Fruit fly (Drosophila melanogaster) whole organism, embryonic: ENCODE results near the gene Sem1.
A peak's percentile ranks its signal among the peaks of the same experiment; 100 is the strongest.

Experiments
- Abd-B ChIP-seq: fragments of 200-800 bp; sonication (Bioruptor generic); optimal IDR thresholded peaks from 2 replicates; lab custom pipeline; 2018; ENCODE audit warnings: missing biosample characterization, mild to moderate bottlenecking, missing genetic modification characterization, moderate library complexity
- Aef1 ChIP-seq: fragments of 200-800 bp; sonication (Bioruptor generic); IDR thresholded peaks from 3 replicates; pipeline ENCODE4 v1.3.6; 2022; ENCODE audit warnings: missing biosample characterization, missing genetic modification characterization
- Blimp-1 ChIP-seq: fragments of 200-800 bp; sonication (Bioruptor generic); optimal IDR thresholded peaks from 3 replicates; lab custom pipeline; 2018; ENCODE audit warnings: missing biosample characterization, missing genetic modification characterization, mild to moderate bottlenecking, moderate library complexity, missing genetic modification reagents
- CG11247 ChIP-seq: fragments of 200-800 bp; sonication (Bioruptor generic); IDR thresholded peaks from 2 replicates; pipeline ENCODE4 v1.3.6; 2022; ENCODE audit warnings: missing biosample characterization, missing genetic modification characterization
- CG11560 ChIP-seq: fragments of 200-800 bp; sonication (Bioruptor generic); IDR thresholded peaks from 3 replicates; pipeline ENCODE4 v1.3.6; 2022; ENCODE audit warnings: missing biosample characterization, missing genetic modification characterization
- CG12071 ChIP-seq: fragments of 200-800 bp; sonication (Bioruptor generic); optimal IDR thresholded peaks from 3 replicates; lab custom pipeline; 2018; ENCODE audit warnings: missing biosample characterization, mild to moderate bottlenecking, missing genetic modification characterization
- CG12219 ChIP-seq: fragments of 200-800 bp; sonication (Bioruptor generic); optimal IDR thresholded peaks from 3 replicates; lab custom pipeline; 2018; ENCODE audit warnings: missing biosample characterization, mild to moderate bottlenecking, missing genetic modification characterization
- CG13775 ChIP-seq: fragments of 200-800 bp; sonication (Bioruptor generic); optimal IDR thresholded peaks from 3 replicates; lab custom pipeline; 2017; ENCODE audit warnings: missing biosample characterization, mild to moderate bottlenecking, missing genetic modification characterization
- CG13894 ChIP-seq: fragments of 200-800 bp; sonication (Bioruptor generic); optimal IDR thresholded peaks from 3 replicates; lab custom pipeline; 2018; ENCODE audit warnings: missing biosample characterization, mild to moderate bottlenecking, missing genetic modification characterization, moderate library complexity
- CG14965 ChIP-seq: fragments of 200-800 bp; sonication (Bioruptor generic); optimal IDR thresholded peaks from 2 replicates; lab custom pipeline; 2016; ENCODE audit warnings: missing biosample characterization, missing genetic modification characterization, borderline replicate concordance
- CG2678 ChIP-seq: fragments of 200-800 bp; sonication (Bioruptor generic); optimal IDR thresholded peaks from 3 replicates; lab custom pipeline; 2019; ENCODE audit warnings: missing biosample characterization, mild to moderate bottlenecking, missing genetic modification characterization, moderate library complexity
- CG30403 ChIP-seq: fragments of 200-800 bp; sonication (Bioruptor generic); optimal IDR thresholded peaks from 3 replicates; lab custom pipeline; 2016; ENCODE audit warnings: missing biosample characterization, missing genetic modification characterization
- CG3726 ChIP-seq: fragments of 200-800 bp; sonication (Bioruptor generic); IDR thresholded peaks from 3 replicates; pipeline ENCODE4, ENCODE4 v1.3.6; 2022; ENCODE audit warnings: missing biosample characterization, missing genetic modification characterization
- CG4854 ChIP-seq: fragments of 200-800 bp; sonication (Bioruptor generic); optimal IDR thresholded peaks from 2 replicates; lab custom pipeline; 2016; ENCODE audit warnings: missing biosample characterization, missing genetic modification characterization, inconsistent platforms
- CG6689 ChIP-seq: fragments of 200-800 bp; sonication (Bioruptor generic); IDR thresholded peaks from 2 replicates; pipeline ENCODE4 v1.3.6; 2022; ENCODE audit warnings: missing biosample characterization, missing genetic modification characterization
- CG6813 ChIP-seq: fragments of 200-800 bp; sonication (Bioruptor generic); optimal IDR thresholded peaks from 2 replicates; lab custom pipeline; 2017; ENCODE audit warnings: missing biosample characterization, missing genetic modification characterization, mild to moderate bottlenecking, moderate library complexity, missing genetic modification reagents
- CG7928 ChIP-seq: fragments of 200-800 bp; sonication (Bioruptor generic); optimal IDR thresholded peaks from 2 replicates; lab custom pipeline; 2017; ENCODE audit warnings: missing biosample characterization, mild to moderate bottlenecking, missing genetic modification characterization
- CG7987 ChIP-seq: fragments of 200-800 bp; sonication (Bioruptor generic); optimal IDR thresholded peaks from 2 replicates; lab custom pipeline; 2018; ENCODE audit warnings: missing biosample characterization, mild to moderate bottlenecking, missing genetic modification characterization, moderate library complexity
- CG9215 ChIP-seq: fragments of 200-800 bp; sonication (Bioruptor generic); IDR thresholded peaks from 2 replicates; pipeline ENCODE4 v1.3.6; 2022; ENCODE audit warnings: missing biosample characterization, missing genetic modification characterization
- CHES-1-like ChIP-seq: fragments of 200-800 bp; sonication (Bioruptor generic); optimal IDR thresholded peaks from 2 replicates; lab custom pipeline; 2016; ENCODE audit warnings: missing biosample characterization, missing genetic modification characterization
- D ChIP-seq, 2 experiments: fragments of 200-800 bp in 1 of 2; fragments of >200 bp in 1 of 2; sonication (Bioruptor generic) in 1 of 2; optimal IDR thresholded peaks; 2 replicates in 1 of 2; 3 replicates in 1 of 2; lab custom pipeline; 2017; ENCODE audit warnings: mild to moderate bottlenecking in 1 of 2, missing biosample characterization in 1 of 2, missing genetic modification characterization in 1 of 2, missing genetic modification reagents in 1 of 2
- Dll ChIP-seq: fragments of 200-800 bp; sonication (Bioruptor generic); IDR thresholded peaks from 4 replicates; pipeline ENCODE4 v1.3.6; 2022; ENCODE audit warnings: missing biosample characterization, missing genetic modification characterization; ENCODE audit not compliant: partially characterized antibody
- Ets97D ChIP-seq: fragments of 200-800 bp; sonication (Bioruptor generic); optimal IDR thresholded peaks from 3 replicates; lab custom pipeline; 2016; ENCODE audit warnings: missing biosample characterization, missing genetic modification characterization
- H2.0 ChIP-seq: fragments of 200-800 bp; sonication (Bioruptor generic); IDR thresholded peaks from 2 replicates; pipeline ENCODE4 v1.3.6; 2022; ENCODE audit warnings: missing biosample characterization, missing genetic modification characterization
- Lim3 ChIP-seq: fragments of 200-800 bp; sonication (Bioruptor generic); IDR thresholded peaks from 2 replicates; pipeline ENCODE4 v1.3.6; 2022; ENCODE audit warnings: missing biosample characterization, missing genetic modification characterization
- MBD-R2 ChIP-seq: fragments of 200-800 bp; sonication (Bioruptor generic); IDR thresholded peaks from 2 replicates; pipeline ENCODE4 v1.3.6; 2022; ENCODE audit warnings: missing biosample characterization, missing genetic modification characterization
- MTF-1 ChIP-seq: fragments of 200-800 bp; sonication (Bioruptor generic); optimal IDR thresholded peaks from 2 replicates; lab custom pipeline; 2018; ENCODE audit warnings: missing biosample characterization, mild to moderate bottlenecking, missing genetic modification characterization, borderline replicate concordance
- Oli ChIP-seq: fragments of 200-800 bp; sonication (Bioruptor generic); optimal IDR thresholded peaks from 2 replicates; lab custom pipeline; 2018; ENCODE audit warnings: missing biosample characterization, mild to moderate bottlenecking, missing genetic modification characterization, moderate library complexity
- Poxn ChIP-seq: fragments of 200-800 bp; sonication (Bioruptor generic); IDR thresholded peaks from 2 replicates; pipeline ENCODE4 v1.3.6; 2022; ENCODE audit warnings: missing biosample characterization, missing genetic modification characterization
- Scr ChIP-seq: fragments of 200-800 bp; sonication (Bioruptor generic); IDR thresholded peaks from 2 replicates; pipeline ENCODE4 v1.3.6; 2022; ENCODE audit warnings: missing biosample characterization, missing genetic modification characterization; ENCODE audit not compliant: partially characterized antibody
- Side ChIP-seq: fragments of 200-800 bp; sonication (Bioruptor generic); optimal IDR thresholded peaks from 2 replicates; lab custom pipeline; 2016; ENCODE audit warnings: missing biosample characterization, missing genetic modification characterization
- bbx ChIP-seq: fragments of 200-800 bp; sonication (Bioruptor generic); IDR thresholded peaks from 2 replicates; pipeline ENCODE4 v1.3.6; 2022; ENCODE audit warnings: missing biosample characterization, missing genetic modification characterization; ENCODE audit not compliant: partially characterized antibody
- bcd ChIP-seq: fragments of 200-800 bp; sonication (Bioruptor generic); optimal IDR thresholded peaks from 2 replicates; lab custom pipeline; 2017; ENCODE audit warnings: missing biosample characterization, mild to moderate bottlenecking, missing genetic modification characterization
- cg ChIP-seq: fragments of 200-800 bp; sonication (Bioruptor generic); optimal IDR thresholded peaks from 3 replicates; lab custom pipeline; 2019; ENCODE audit warnings: missing biosample characterization, mild to moderate bottlenecking, missing genetic modification characterization, moderate library complexity
- croc ChIP-seq: fragments of 200-800 bp; sonication (Bioruptor generic); conservative IDR thresholded peaks from 3 replicates; pipeline ENCODE4 v1.3.6; 2022; ENCODE audit warnings: missing biosample characterization, missing genetic modification characterization
- dati ChIP-seq: fragments of 200-800 bp; sonication (Bioruptor generic); IDR thresholded peaks from 2 replicates; pipeline ENCODE4 v1.3.6; 2022; ENCODE audit warnings: missing biosample characterization, missing genetic modification characterization
- dm ChIP-seq: fragments of 200-800 bp; sonication (Bioruptor generic); optimal IDR thresholded peaks from 3 replicates; lab custom pipeline; 2016; ENCODE audit warnings: missing biosample characterization, missing genetic modification characterization
- dpn ChIP-seq, 2 experiments: fragments of 200-800 bp; sonication (Bioruptor generic); optimal IDR thresholded peaks; 3 replicates each; lab custom pipeline; 2016; ENCODE audit warnings: missing biosample characterization in 2 of 2, missing genetic modification characterization in 2 of 2
- ftz-f1 ChIP-seq: fragments of 200-800 bp; sonication (Bioruptor generic); optimal IDR thresholded peaks from 2 replicates; lab custom pipeline; 2016; ENCODE audit warnings: missing biosample characterization, missing genetic modification characterization
- grn ChIP-seq: fragments of 200-800 bp; sonication (Bioruptor generic); optimal IDR thresholded peaks from 3 replicates; lab custom pipeline; 2017; ENCODE audit warnings: missing biosample characterization, missing genetic modification characterization
- gro ChIP-seq: fragments of 200-800 bp; sonication (Bioruptor generic); optimal IDR thresholded peaks from 2 replicates; lab custom pipeline; 2016; ENCODE audit warnings: missing biosample characterization, missing genetic modification characterization
- gt ChIP-seq: fragments of 200-800 bp; sonication (Bioruptor generic); IDR thresholded peaks from 2 replicates; pipeline ENCODE4 v1.3.6; 2022; ENCODE audit warnings: missing biosample characterization, missing genetic modification characterization
- lilli ChIP-seq: fragments of 200-800 bp; sonication (Bioruptor generic); optimal IDR thresholded peaks from 3 replicates; lab custom pipeline; 2016; ENCODE audit warnings: missing biosample characterization, missing genetic modification characterization
- nmo ChIP-seq: fragments of 200-800 bp; sonication (Bioruptor generic); optimal IDR thresholded peaks from 2 replicates; lab custom pipeline; 2018; ENCODE audit warnings: missing biosample characterization, mild to moderate bottlenecking, missing genetic modification characterization, moderate library complexity
- salm ChIP-seq: fragments of 200-800 bp; sonication (Bioruptor generic); optimal IDR thresholded peaks from 2 replicates; lab custom pipeline; 2018; ENCODE audit warnings: missing biosample characterization, mild to moderate bottlenecking, missing genetic modification characterization
- sd ChIP-seq: fragments of 200-800 bp; sonication (Bioruptor generic); optimal IDR thresholded peaks from 3 replicates; lab custom pipeline; 2018; ENCODE audit warnings: missing biosample characterization, mild to moderate bottlenecking, missing genetic modification characterization, moderate library complexity
- sens-2 ChIP-seq: fragments of 200-800 bp; sonication (Bioruptor generic); IDR thresholded peaks from 2 replicates; pipeline ENCODE4 v1.3.6; 2022; ENCODE audit warnings: missing biosample characterization, missing genetic modification characterization
- sqz ChIP-seq: fragments of 200-800 bp; sonication (Bioruptor generic); optimal IDR thresholded peaks from 3 replicates; lab custom pipeline; 2018; ENCODE audit warnings: missing biosample characterization, mild to moderate bottlenecking, missing genetic modification characterization
- tup ChIP-seq: fragments of 200-800 bp; sonication (Bioruptor generic); optimal IDR thresholded peaks from 2 replicates; lab custom pipeline; 2016; ENCODE audit warnings: missing biosample characterization, mild to moderate bottlenecking, missing genetic modification characterization, moderate library complexity

Gene Sem1

dm6 chr2L:7049009-7049647, 14.7 kb upstream of the Sem1 start (continued):
- no peak for TF ChIP-seq CG7928 (GFP tag; lab: Kevin White, UChicago)
- TF ChIP-seq lilli (GFP tag; lab: Kevin White, UChicago): no peak
- TF ChIP-seq dm (GFP tag; lab: Kevin White, UChicago): no peak
- TF ChIP-seq sens-2 (GFP tag; lab: Robert Waterston, UW): no peak
- no peak for TF ChIP-seq D (optimal IDR thresholded peaks at IDR 0.05; lab: Kevin White, UChicago)
- TF ChIP-seq D (GFP tag; optimal IDR thresholded peaks at IDR 0.05; lab: Kevin White, UChicago): no peak
- no peak for TF ChIP-seq CG13775 (GFP tag; lab: Kevin White, UChicago)
- TF ChIP-seq CG11560 (tag; lab: Robert Waterston, UW): no peak
- no peak for TF ChIP-seq gt (GFP tag; lab: Robert Waterston, UW)
- TF ChIP-seq bbx (GFP tag; lab: Robert Waterston, UW): peak; percentile 99
- TF ChIP-seq ftz-f1: no peak
- 0 out of 2 replicates have a peak, but pooled peaks have one; percentile 15 for TF ChIP-seq CG6689 (GFP tag; lab: Robert Waterston, UW)
- TF ChIP-seq CG6813 (GFP tag; lab: Kevin White, UChicago): no peak
- TF ChIP-seq CG3726 (GFP tag; lab: Robert Waterston, UW): no peak
- no peak for TF ChIP-seq nmo (GFP tag; lab: Kevin White, UChicago)
- peak; percentile 46 for TF ChIP-seq MTF-1 (GFP tag; lab: Kevin White, UChicago)
- TF ChIP-seq grn (GFP tag; lab: Kevin White, UChicago): peak; percentile 50
- TF ChIP-seq CG11247 (GFP tag; lab: Robert Waterston, UW): no peak
- TF ChIP-seq Dll (GFP tag; lab: Robert Waterston, UW): peak; percentile 82
- TF ChIP-seq CHES-1-like (GFP tag; lab: Kevin White, UChicago): no peak
- no peak for TF ChIP-seq Blimp-1 (GFP tag; lab: Kevin White, UChicago)
- TF ChIP-seq Abd-B (GFP tag; lab: Kevin White, UChicago): no peak
- TF ChIP-seq salm: no peak
- peak; percentile 88 for TF ChIP-seq Scr
- TF ChIP-seq CG30403: no peak
- TF ChIP-seq H2.0 (GFP tag; lab: Robert Waterston, UW): no peak
- peak; percentile 17; the same call in 1 of the 2 replicates for TF ChIP-seq MBD-R2 (GFP tag; lab: Robert Waterston, UW)
- TF ChIP-seq Poxn (GFP tag; lab: Robert Waterston, UW): no peak
- TF ChIP-seq CG13894 (tag; lab: Kevin White, UChicago): no peak
- no peak for TF ChIP-seq CG14965 (GFP tag; lab: Kevin White, UChicago)
- TF ChIP-seq tup (GFP tag; lab: Kevin White, UChicago): no peak
- no peak for TF ChIP-seq bcd
- peak; percentile 23 to 34 for TF ChIP-seq dpn (GFP tag; optimal IDR thresholded peaks at IDR 0.05; lab: Kevin White, UChicago)
- no peak for TF ChIP-seq croc (GFP tag; lab: Robert Waterston, UW)
- no peak for TF ChIP-seq dati (GFP tag; lab: Robert Waterston, UW)
- no peak for TF ChIP-seq Oli (tag; lab: Kevin White, UChicago)
- no peak for TF ChIP-seq CG4854
- peak; percentile 89 for TF ChIP-seq sqz (GFP tag; lab: Kevin White, UChicago)
- TF ChIP-seq gro (GFP tag; lab: Kevin White, UChicago): no peak
- peak; percentile 35 for TF ChIP-seq CG7987 (GFP tag; lab: Kevin White, UChicago)
- peak; percentile 98 for TF ChIP-seq CG9215 (GFP tag; lab: Robert Waterston, UW)
- peak; percentile 67 for TF ChIP-seq CG12071 (GFP tag; lab: Kevin White, UChicago)
- TF ChIP-seq Side (GFP tag; lab: Kevin White, UChicago): no peak
- TF ChIP-seq sd (tag; lab: Kevin White, UChicago): peak; percentile 71
- TF ChIP-seq CG2678 (tag; lab: Kevin White, UChicago): no peak
- no peak for TF ChIP-seq Aef1 (GFP tag; lab: Robert Waterston, UW)
- no peak for TF ChIP-seq Lim3 (GFP tag; lab: Robert Waterston, UW)
- peak; percentile 9 for TF ChIP-seq CG12219
- TF ChIP-seq cg (GFP tag; lab: Kevin White, UChicago): peak; percentile 86
- TF ChIP-seq Ets97D: no peak
